Fruit fly (Drosophila melanogaster): ENCODE data around the gene CG7492.

DNA sequence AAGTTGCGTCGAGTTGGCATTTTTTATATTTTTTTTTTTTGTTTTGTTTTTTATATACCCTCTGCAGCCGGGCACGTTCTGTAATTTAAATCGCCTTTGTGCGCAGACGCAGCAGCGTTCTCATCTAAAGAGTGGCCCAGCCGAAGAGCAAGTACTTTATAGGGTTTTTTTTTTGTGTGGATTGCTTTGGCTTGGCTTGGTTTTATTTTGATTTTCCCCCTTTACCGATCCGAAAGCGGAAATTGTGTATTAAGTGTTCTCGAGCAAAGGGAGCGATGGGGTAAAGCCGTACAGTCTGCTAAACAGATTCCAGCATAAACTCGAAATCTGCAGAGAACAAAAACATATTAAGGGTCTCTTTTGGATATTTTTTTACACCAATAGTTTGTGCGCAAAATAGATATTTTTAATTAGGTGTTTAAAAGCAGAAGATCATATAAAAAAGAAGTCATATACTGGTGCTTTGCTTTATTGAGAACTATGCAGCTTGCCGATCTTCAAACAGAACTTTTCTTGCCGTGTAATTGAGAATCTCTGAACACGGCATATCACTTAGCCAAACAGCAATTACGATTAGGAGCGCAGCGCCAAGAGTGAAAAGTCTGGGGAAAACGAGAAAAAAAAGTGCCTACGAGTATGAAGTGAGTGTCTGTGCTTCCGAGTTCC, 48.1 kb downstream of the CG7492 start:
- TF ChIP-seq OdsH (GFP tag; optimal IDR thresholded peaks at IDR 0.05), result no peak
- no peak for TF ChIP-seq tai (GFP tag; optimal IDR thresholded peaks at IDR 0.05)
- TF ChIP-seq psq (GFP tag; optimal IDR thresholded peaks at IDR 0.05), result no peak
- TF ChIP-seq Jra (GFP tag; optimal IDR thresholded peaks at IDR 0.05), result no peak
